Worm (Caenorhabditis elegans) whole organism, L4 larva: ENCODE results near the gene F09E5.8.
A peak's percentile ranks its signal among the peaks of the same experiment; 100 is the strongest.

ENCODE experiments used
- F10B5.3 ChIP-seq: sonication (generic microtip); optimal IDR thresholded peaks from 2 replicates; lab custom pipeline; 2016; ENCODE audit warnings: mild to moderate bottlenecking, missing genetic modification characterization, missing compliant biosample characterization
- F44E2.7 ChIP-seq: fragments of 200-800 bp; sonication (Bioruptor generic); IDR thresholded peaks from 2 replicates; pipeline ENCODE4 v2.1.2; 2022; ENCODE audit warnings: missing genetic modification characterization, missing compliant biosample characterization
- F49E8.2 ChIP-seq: sonication (generic microtip); optimal IDR thresholded peaks from 2 replicates; lab custom pipeline; 2016; ENCODE audit warnings: missing compliant biosample characterization, mild to moderate bottlenecking, missing genetic modification characterization, borderline replicate concordance
- T20F7.1 ChIP-seq: fragments of 200-800 bp; sonication (Bioruptor generic); optimal IDR thresholded peaks from 2 replicates; lab custom pipeline; 2018; ENCODE audit warnings: mild to moderate bottlenecking, missing genetic modification characterization, missing compliant biosample characterization
- T26A8.4 ChIP-seq: fragments of 200-800 bp; sonication (Bioruptor generic); IDR thresholded peaks from 2 replicates; pipeline ENCODE4 v1.3.6; 2022; ENCODE audit warnings: missing genetic modification characterization, missing compliant biosample characterization
- Y75B8A.6 ChIP-seq: fragments of 200-800 bp; sonication (Bioruptor generic); IDR thresholded peaks from 2 replicates; pipeline ENCODE4 v1.3.6; 2022; ENCODE audit warnings: missing genetic modification reagents, missing genetic modification characterization, missing compliant biosample characterization
- ZK337.2 ChIP-seq: fragments of 200-800 bp; sonication (Bioruptor generic); IDR thresholded peaks from 2 replicates; pipeline ENCODE4 v1.3.6; 2022; ENCODE audit warnings: missing genetic modification reagents, missing genetic modification characterization, missing compliant biosample characterization
- ama-1 ChIP-seq: fragments of 150-350 bp; optimal IDR thresholded peaks from 2 replicates; lab custom pipeline; 2014; ENCODE audit warnings: inconsistent platforms, mixed read lengths
- ceh-32 ChIP-seq: sonication (generic microtip); optimal IDR thresholded peaks from 2 replicates; lab custom pipeline; 2016; ENCODE audit warnings: mild to moderate bottlenecking, missing genetic modification characterization, missing compliant biosample characterization; ENCODE audit not compliant: poor library complexity
- ceh-44 ChIP-seq: fragments of 200-800 bp; sonication (Bioruptor generic); IDR thresholded peaks from 2 replicates; pipeline ENCODE4 v1.3.6; 2022; ENCODE audit warnings: missing genetic modification reagents, missing genetic modification characterization, missing compliant biosample characterization
- ceh-62 ChIP-seq: sonication (generic microtip); optimal IDR thresholded peaks from 2 replicates; lab custom pipeline; 2017; ENCODE audit warnings: missing biosample characterization, missing genetic modification characterization
- ces-1 ChIP-seq: fragments of 150-350 bp; sonication (generic microtip); optimal IDR thresholded peaks from 4 replicates; lab custom pipeline; 2014; ENCODE audit warnings: missing biosample characterization, missing genetic modification reagents, missing genetic modification characterization
- ctbp-1 ChIP-seq: fragments of 200-800 bp; sonication (Bioruptor generic); IDR thresholded peaks from 2 replicates; pipeline ENCODE4 v1.3.6; 2022; ENCODE audit warnings: missing genetic modification reagents, missing genetic modification characterization, missing compliant biosample characterization
- dmd-6 ChIP-seq: fragments of 200-800 bp; sonication (Bioruptor generic); IDR thresholded peaks from 2 replicates; pipeline ENCODE4 v1.3.6; 2022; ENCODE audit warnings: missing genetic modification reagents, missing genetic modification characterization, missing compliant biosample characterization
- dmd-8 ChIP-seq: fragments of 200-800 bp; sonication (Bioruptor generic); IDR thresholded peaks from 2 replicates; pipeline ENCODE4 v1.3.6; 2022; ENCODE audit warnings: missing genetic modification characterization, missing compliant biosample characterization
- dmd-9 ChIP-seq: fragments of 200-800 bp; sonication (Bioruptor generic); IDR thresholded peaks from 2 replicates; pipeline ENCODE4 v1.3.6; 2022; ENCODE audit warnings: missing genetic modification reagents, missing genetic modification characterization, missing compliant biosample characterization
- dve-1 ChIP-seq: sonication (generic microtip); optimal IDR thresholded peaks from 2 replicates; lab custom pipeline; 2017; ENCODE audit warnings: antibody characterized with exemption, mild to moderate bottlenecking, missing genetic modification characterization, missing compliant biosample characterization; ENCODE audit not compliant: insufficient read depth
- fkh-10 ChIP-seq: fragments of 150-350 bp; optimal IDR thresholded peaks from 2 replicates; lab custom pipeline; 2014; ENCODE audit warnings: missing biosample characterization, missing genetic modification reagents, missing genetic modification characterization
- hif-1 ChIP-seq, 2 experiments: sonication (generic microtip); optimal IDR thresholded peaks; 2 replicates each; lab custom pipeline; 2016 to 2017; ENCODE audit warnings: missing compliant biosample characterization in 2 of 2, missing genetic modification characterization in 2 of 2, missing genetic modification reagents in 2 of 2, missing genotype in 2 of 2, mild to moderate bottlenecking in 1 of 2
- hlh-11 ChIP-seq: fragments of 200-800 bp; sonication (Bioruptor generic); optimal IDR thresholded peaks from 2 replicates; lab custom pipeline; 2018; ENCODE audit warnings: mild to moderate bottlenecking, missing genetic modification characterization, missing compliant biosample characterization
- hmg-1.1 ChIP-seq: fragments of 200-800 bp; sonication (Bioruptor generic); IDR thresholded peaks from 2 replicates; pipeline ENCODE4 v1.3.6; 2022; ENCODE audit warnings: missing genetic modification reagents, missing genetic modification characterization, missing compliant biosample characterization
- lim-7 ChIP-seq: fragments of 200-800 bp; sonication (Bioruptor generic); IDR thresholded peaks from 2 replicates; pipeline ENCODE4 v1.3.6; 2022; ENCODE audit warnings: missing genetic modification characterization, missing compliant biosample characterization
- lin-1 ChIP-seq: fragments of 200-800 bp; sonication (Bioruptor generic); IDR thresholded peaks from 2 replicates; pipeline ENCODE4 v1.3.6; 2022; ENCODE audit warnings: missing genetic modification reagents, missing genetic modification characterization, missing compliant biosample characterization
- lin-13 ChIP-seq: fragments of 150-350 bp; optimal IDR thresholded peaks from 2 replicates; lab custom pipeline; 2014; ENCODE audit warnings: missing biosample characterization, missing genetic modification reagents, missing genetic modification characterization
- lin-29 ChIP-seq: fragments of 200-800 bp; sonication (Bioruptor generic); IDR thresholded peaks from 2 replicates; pipeline ENCODE4 v1.3.6; 2022; ENCODE audit warnings: missing genetic modification reagents, missing genetic modification characterization, missing compliant biosample characterization
- lin-38 ChIP-seq: fragments of 200-800 bp; sonication (Bioruptor generic); IDR thresholded peaks from 2 replicates; pipeline ENCODE4 v1.3.6; 2022; ENCODE audit warnings: missing genetic modification reagents, missing genetic modification characterization, missing compliant biosample characterization
- lsy-2 ChIP-seq, 2 experiments: fragments of 150-350 bp in 1 of 2; sonication (generic microtip) in 1 of 2; optimal IDR thresholded peaks; 2 replicates each; lab custom pipeline; 2014 to 2017; ENCODE audit warnings: missing biosample characterization in 2 of 2, missing genetic modification characterization in 2 of 2
- madf-5 ChIP-seq, 2 experiments: fragments of 200-800 bp; sonication (Bioruptor generic); IDR thresholded peaks; 2 replicates each; pipeline ENCODE4 v1.3.6; 2022; ENCODE audit warnings: missing compliant biosample characterization in 2 of 2, missing genetic modification characterization in 2 of 2
- madf-9 ChIP-seq: fragments of 200-800 bp; sonication (Bioruptor generic); conservative IDR thresholded peaks from 2 replicates; pipeline ENCODE4 v1.3.6; 2022; ENCODE audit warnings: missing genetic modification reagents, missing genetic modification characterization, missing compliant biosample characterization
- mep-1 ChIP-seq: fragments of 150-350 bp; sonication (generic microtip); optimal IDR thresholded peaks from 3 replicates; lab custom pipeline; 2014; ENCODE audit warnings: missing biosample characterization, missing genetic modification characterization
- mes-2 ChIP-seq: sonication (generic microtip); optimal IDR thresholded peaks from 2 replicates; lab custom pipeline; 2016; ENCODE audit warnings: missing genotype, mild to moderate bottlenecking, missing genetic modification characterization, missing compliant biosample characterization; ENCODE audit not compliant: poor library complexity, severe bottlenecking
- nhr-11 ChIP-seq: fragments of 150-350 bp; optimal IDR thresholded peaks from 2 replicates; lab custom pipeline; 2014; ENCODE audit warnings: missing biosample characterization, missing genetic modification characterization
- nhr-111 ChIP-seq: fragments of 200-800 bp; sonication (Bioruptor generic); optimal IDR thresholded peaks from 2 replicates; lab custom pipeline; 2018; ENCODE audit warnings: mild to moderate bottlenecking, missing genetic modification characterization, missing compliant biosample characterization
- nhr-28 ChIP-seq: fragments of 150-350 bp; optimal IDR thresholded peaks from 2 replicates; lab custom pipeline; 2014; ENCODE audit warnings: missing biosample characterization, missing genetic modification characterization
- nhr-41 ChIP-seq: fragments of 200-800 bp; sonication (Bioruptor generic); IDR thresholded peaks from 2 replicates; pipeline ENCODE4 v1.3.6; 2022; ENCODE audit warnings: missing genetic modification reagents, missing genetic modification characterization, missing compliant biosample characterization
- nhr-48 ChIP-seq: sonication (generic microtip); optimal IDR thresholded peaks from 2 replicates; lab custom pipeline; 2016; ENCODE audit warnings: mild to moderate bottlenecking, missing genetic modification characterization, missing compliant biosample characterization
- nhr-6 ChIP-seq: fragments of 150-350 bp; optimal IDR thresholded peaks from 2 replicates; lab custom pipeline; 2014; ENCODE audit warnings: missing biosample characterization, missing genetic modification characterization
- nhr-77 ChIP-seq: fragments of 150-350 bp; optimal IDR thresholded peaks from 2 replicates; lab custom pipeline; 2014; ENCODE audit warnings: missing biosample characterization, missing genetic modification characterization
- php-3 ChIP-seq: fragments of 200-800 bp; sonication (Bioruptor generic); IDR thresholded peaks from 2 replicates; pipeline ENCODE4 v1.3.6; 2022; ENCODE audit warnings: missing genetic modification reagents, missing genetic modification characterization, missing compliant biosample characterization
- pqm-1 ChIP-seq: sonication (generic microtip); optimal IDR thresholded peaks from 2 replicates; lab custom pipeline; 2017; ENCODE audit warnings: missing biosample characterization, missing genetic modification characterization
- saeg-2 ChIP-seq: fragments of 200-800 bp; sonication (Bioruptor generic); IDR thresholded peaks from 2 replicates; pipeline ENCODE4 v1.3.6; 2022; ENCODE audit warnings: missing genetic modification reagents, missing genetic modification characterization, missing compliant biosample characterization
- skn-1 ChIP-seq: fragments of 150-350 bp; optimal IDR thresholded peaks from 2 replicates; lab custom pipeline; 2014; ENCODE audit warnings: missing biosample characterization, missing genetic modification characterization
- tra-1 ChIP-seq: fragments of 200-800 bp; sonication (Bioruptor generic); IDR thresholded peaks from 2 replicates; pipeline ENCODE4 v1.3.6; 2022; ENCODE audit warnings: missing genetic modification reagents, missing genetic modification characterization, missing compliant biosample characterization
- unc-130 ChIP-seq: sonication (generic microtip); optimal IDR thresholded peaks from 2 replicates; lab custom pipeline; 2016; ENCODE audit warnings: missing genetic modification reagents, missing genetic modification characterization, missing compliant biosample characterization
- vab-7 ChIP-seq: fragments of 200-800 bp; sonication (Bioruptor generic); IDR thresholded peaks from 2 replicates; pipeline ENCODE4 v1.3.6; 2022; ENCODE audit warnings: missing genetic modification reagents, missing genetic modification characterization, missing compliant biosample characterization
- zfp-3 ChIP-seq: fragments of 200-800 bp; sonication (Bioruptor generic); conservative IDR thresholded peaks from 2 replicates; pipeline ENCODE4 v1.3.6; 2022; ENCODE audit warnings: missing genetic modification reagents, missing genetic modification characterization, missing compliant biosample characterization
- zip-2 ChIP-seq: fragments of 150-350 bp; optimal IDR thresholded peaks from 2 replicates; lab custom pipeline; 2014; ENCODE audit warnings: missing biosample characterization, missing genetic modification characterization

The F09E5.8 gene

DNA sequence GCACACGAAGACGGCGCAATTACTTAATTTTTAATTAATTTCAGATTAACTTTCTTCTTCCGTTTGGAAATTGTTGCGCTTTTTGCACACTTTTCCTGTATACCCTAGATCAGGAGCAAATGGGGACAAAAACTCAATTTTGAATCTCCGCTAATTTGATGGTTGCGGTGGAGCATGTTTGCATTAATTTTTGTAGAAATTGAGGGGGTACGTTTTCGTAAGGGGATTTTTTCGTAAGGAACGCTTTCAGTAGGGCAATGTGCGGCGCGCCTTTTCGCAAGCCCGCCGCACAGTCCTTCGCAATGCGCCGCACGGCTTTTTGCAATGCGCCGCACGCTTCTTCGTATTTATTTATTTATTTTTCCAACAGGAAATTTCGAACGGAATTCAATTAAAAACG, 4.1 kb upstream of the F09E5.8 start (continued):
- TF ChIP-seq tra-1 (GFP tag; lab: Robert Waterston, UW) (peak; percentile 88), unc-130 (GFP tag; lab: Kevin White, UChicago) (peak; percentile 15), nhr-6 (tag; lab: Kevin White, UChicago) (peak; percentile 41), nhr-28 (peak; percentile 48), php-3 (GFP tag; lab: Robert Waterston, UW) (peak; percentile 92), nhr-77 (tag; lab: Kevin White, UChicago) (peak; percentile 27), hmg-1.1 (GFP tag; lab: Robert Waterston, UW) (peak; percentile 94), nhr-48 (tag; lab: Kevin White, UChicago) (peak; percentile 0), lin-38 (GFP tag; lab: Robert Waterston, UW) (peak; percentile 99), lim-7 (GFP tag; lab: Robert Waterston, UW) (peak; percentile 59), lin-29 (peak; percentile 83), T26A8.4 (GFP tag; lab: Robert Waterston, UW) (peak; percentile 97), lsy-2 (tag; optimal IDR thresholded peaks at IDR 0.05; lab: Kevin White, UChicago) (peak; percentile 26 to 73), ceh-44 (GFP tag; lab: Robert Waterston, UW) (peak; percentile 84), saeg-2 (GFP tag; lab: Robert Waterston, UW) (peak; percentile 90), hif-1 (tag; optimal IDR thresholded peaks at IDR 0.05; lab: Kevin White, UChicago) (peak in 1 of 2 experiments; percentile 12), madf-9 (GFP tag; lab: Robert Waterston, UW) (peak; percentile 72), ctbp-1 (peak; percentile 95), madf-5 (GFP tag; IDR thresholded peaks at IDR 0.05; lab: Robert Waterston, UW) (peak in 1 of 2 experiments; percentile 86; a peak in 2 of 4 replicates), vab-7 (GFP tag; lab: Robert Waterston, UW) (peak; percentile 90), hlh-11 (tag; lab: Kevin White, UChicago) (peak; percentile 39), mep-1 (tag; lab: Kevin White, UChicago) (peak; percentile 58), dmd-9 (GFP tag; lab: Robert Waterston, UW) (peak; percentile 85; the same call in 1 of the 2 replicates), dmd-6 (GFP tag; lab: Robert Waterston, UW) (peak; percentile 90), mes-2 (peak; percentile 85)

- TF ChIP-seq ces-1 (GFP tag; lab: Kevin White, UChicago) (no peak), pqm-1 (tag; lab: Kevin White, UChicago) (no peak), ceh-62 (tag; lab: Kevin White, UChicago) (no peak), ama-1 (no peak), ceh-44 (GFP tag; lab: Robert Waterston, UW) (no peak), nhr-111 (GFP tag; lab: Kevin White, UChicago) (no peak), lin-38 (GFP tag; lab: Robert Waterston, UW) (no peak), F10B5.3 (tag; lab: Kevin White, UChicago) (no peak)
These were observed 1.3 kb downstream of the F09E5.8 start, which contains the start of gene F09E5.7 for ce11 chrII:5351799-5352198. TSS of gene F09E5.7 (plus strand) at chrII:5352099.

DNA sequence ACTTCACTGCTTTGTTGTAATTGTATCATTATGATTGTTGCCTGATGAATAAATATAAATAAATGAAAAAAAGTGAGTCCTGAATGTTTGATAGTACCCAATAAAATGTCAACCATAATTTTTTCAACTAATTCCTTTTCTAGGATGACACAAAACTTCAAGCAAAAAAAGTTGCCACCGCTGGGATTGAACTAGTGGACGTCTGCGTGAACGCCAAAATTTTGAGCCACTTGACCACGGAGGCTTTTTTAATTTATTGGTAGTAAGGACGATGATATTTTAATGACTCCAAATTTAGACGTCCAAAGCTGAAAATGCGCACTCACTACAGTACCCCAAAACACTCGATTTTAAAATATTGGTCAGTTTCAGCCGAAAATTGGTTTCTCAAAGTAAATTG, 3.2 kb downstream of the F09E5.8 start:
- TF ChIP-seq saeg-2 (GFP tag; lab: Robert Waterston, UW) (peak; percentile 75), nhr-11 (tag; lab: Kevin White, UChicago) (no peak), Y75B8A.6 (peak; percentile 93), lim-7 (GFP tag; lab: Robert Waterston, UW) (peak; percentile 98), dmd-6 (GFP tag; lab: Robert Waterston, UW) (0 out of 2 replicates have a peak, but pooled peaks have one; percentile 27), zip-2 (tag; lab: Kevin White, UChicago) (no peak), fkh-10 (GFP tag; lab: Kevin White, UChicago) (no peak), F44E2.7 (GFP tag; lab: Robert Waterston, UW) (peak; percentile 86; the same call in 1 of the 2 replicates), dve-1 (tag; lab: Kevin White, UChicago) (peak; percentile 44), F49E8.2 (tag; lab: Kevin White, UChicago) (peak; percentile 24), hlh-11 (tag; lab: Kevin White, UChicago) (peak; percentile 7), zfp-3 (GFP tag; lab: Robert Waterston, UW) (peak; percentile 67; the same call in 1 of the 2 replicates), ceh-32 (no peak), skn-1 (tag; lab: Kevin White, UChicago) (no peak), lin-13 (GFP tag; lab: Kevin White, UChicago) (no peak), lin-1 (GFP tag; lab: Robert Waterston, UW) (peak; percentile 73; the same call in 1 of the 2 replicates), nhr-41 (peak; percentile 81), dmd-8 (GFP tag; lab: Robert Waterston, UW) (peak; percentile 97), vab-7 (GFP tag; lab: Robert Waterston, UW) (peak; percentile 84), T20F7.1 (GFP tag; lab: Kevin White, UChicago) (no peak), ZK337.2 (GFP tag; lab: Robert Waterston, UW) (peak; percentile 60; the same call in 1 of the 2 replicates)
